Fruit fly (Drosophila melanogaster) whole organism, embryonic: ENCODE results near the gene Eip63E.

Source experiments
- BtbVII ChIP-seq: fragments of 200-800 bp; sonication (Bioruptor generic); optimal IDR thresholded peaks from 3 replicates; lab custom pipeline; 2017; ENCODE audit warnings: missing biosample characterization, mild to moderate bottlenecking, missing genetic modification characterization
- CG11560 ChIP-seq: fragments of 200-800 bp; sonication (Bioruptor generic); IDR thresholded peaks from 3 replicates; pipeline ENCODE4 v1.3.6; 2022; ENCODE audit warnings: missing biosample characterization, missing genetic modification characterization
- CG12071 ChIP-seq: fragments of 200-800 bp; sonication (Bioruptor generic); optimal IDR thresholded peaks from 3 replicates; lab custom pipeline; 2018; ENCODE audit warnings: missing biosample characterization, mild to moderate bottlenecking, missing genetic modification characterization
- CG13894 ChIP-seq: fragments of 200-800 bp; sonication (Bioruptor generic); optimal IDR thresholded peaks from 3 replicates; lab custom pipeline; 2018; ENCODE audit warnings: missing biosample characterization, mild to moderate bottlenecking, missing genetic modification characterization, moderate library complexity
- CG14667 ChIP-seq: fragments of 200-800 bp; sonication (Bioruptor generic); IDR thresholded peaks from 2 replicates; pipeline ENCODE4 v1.3.6; 2022; ENCODE audit warnings: missing biosample characterization, missing genetic modification characterization
- CG17359 ChIP-seq: fragments of 200-800 bp; sonication (Bioruptor generic); optimal IDR thresholded peaks from 3 replicates; lab custom pipeline; 2018; ENCODE audit warnings: missing biosample characterization, mild to moderate bottlenecking, missing genetic modification characterization, moderate library complexity
- CG18262 ChIP-seq: fragments of 200-800 bp; optimal IDR thresholded peaks from 3 replicates; lab custom pipeline; 2019; ENCODE audit warnings: missing biosample characterization, mild to moderate bottlenecking, missing genetic modification characterization, moderate library complexity
- CG18599 ChIP-seq: fragments of 200-800 bp; sonication (Bioruptor generic); optimal IDR thresholded peaks from 3 replicates; lab custom pipeline; 2017; ENCODE audit warnings: missing biosample characterization, missing genetic modification characterization, mild to moderate bottlenecking, moderate library complexity, missing genetic modification reagents
- CG2712 ChIP-seq: fragments of 200-800 bp; optimal IDR thresholded peaks from 3 replicates; lab custom pipeline; 2019; ENCODE audit warnings: missing biosample characterization, mild to moderate bottlenecking, missing genetic modification characterization, moderate library complexity
- CG30020 ChIP-seq: fragments of 200-800 bp; optimal IDR thresholded peaks from 2 replicates; lab custom pipeline; 2019; ENCODE audit warnings: missing biosample characterization, mild to moderate bottlenecking, missing genetic modification characterization, moderate library complexity
- CG3065 ChIP-seq: fragments of 200-800 bp; sonication (Bioruptor generic); optimal IDR thresholded peaks from 2 replicates; lab custom pipeline; 2016; ENCODE audit warnings: missing biosample characterization, missing genetic modification characterization
- CG32532 ChIP-seq: fragments of 200-800 bp; sonication (Bioruptor generic); IDR thresholded peaks from 2 replicates; pipeline ENCODE4 v1.3.6; 2022; ENCODE audit warnings: missing biosample characterization, missing genetic modification characterization
- CG34376 ChIP-seq: fragments of 200-800 bp; sonication (Bioruptor generic); optimal IDR thresholded peaks from 2 replicates; lab custom pipeline; 2018; ENCODE audit warnings: missing biosample characterization, mild to moderate bottlenecking, missing genetic modification characterization
- CG3726 ChIP-seq: fragments of 200-800 bp; sonication (Bioruptor generic); IDR thresholded peaks from 3 replicates; pipeline ENCODE4, ENCODE4 v1.3.6; 2022; ENCODE audit warnings: missing biosample characterization, missing genetic modification characterization
- CG4328 ChIP-seq: fragments of 200-800 bp; sonication (Bioruptor generic); optimal IDR thresholded peaks from 3 replicates; lab custom pipeline; 2017; ENCODE audit warnings: missing biosample characterization, missing genetic modification reagents, missing genetic modification characterization
- CG5953 ChIP-seq: fragments of 200-800 bp; sonication (Bioruptor generic); IDR thresholded peaks from 2 replicates; pipeline ENCODE4 v1.3.6; 2022; ENCODE audit warnings: missing biosample characterization, missing genetic modification characterization
- CG8478 ChIP-seq: fragments of >200 bp; optimal IDR thresholded peaks from 2 replicates; lab custom pipeline; 2018
- CkIIα-i1 ChIP-seq: fragments of 200-800 bp; sonication (Bioruptor generic); IDR thresholded peaks from 2 replicates; pipeline ENCODE4 v1.3.6; 2022; ENCODE audit warnings: missing biosample characterization, missing genetic modification characterization
- Dad ChIP-seq: fragments of 200-800 bp; sonication (Bioruptor generic); optimal IDR thresholded peaks from 3 replicates; lab custom pipeline; 2016; ENCODE audit warnings: missing biosample characterization, missing genetic modification characterization
- Eip74EF ChIP-seq, 2 experiments: fragments of 200-800 bp in 1 of 2; fragments of >200 bp in 1 of 2; sonication (Bioruptor generic) in 1 of 2; optimal IDR thresholded peaks; 2 replicates each; lab custom pipeline; 2017 to 2019; ENCODE audit warnings: missing biosample characterization in 2 of 2, missing genetic modification characterization in 2 of 2, mild to moderate bottlenecking in 1 of 2, moderate library complexity in 1 of 2
- Gug ChIP-seq: fragments of 200-800 bp; sonication (Bioruptor generic); IDR thresholded peaks from 4 replicates; pipeline ENCODE4 v1.3.6; 2022; ENCODE audit warnings: missing biosample characterization, missing genetic modification characterization
- HLH3B ChIP-seq: fragments of 200-800 bp; sonication (Bioruptor generic); IDR thresholded peaks from 2 replicates; pipeline ENCODE4 v1.3.6; 2022; ENCODE audit warnings: missing biosample characterization, missing genetic modification characterization
- Hsf ChIP-seq: fragments of 200-800 bp; sonication (Bioruptor generic); optimal IDR thresholded peaks from 3 replicates; lab custom pipeline; 2016; ENCODE audit warnings: missing biosample characterization, missing genetic modification characterization
- MESR4 ChIP-seq: fragments of 200-800 bp; sonication (Bioruptor generic); optimal IDR thresholded peaks from 2 replicates; lab custom pipeline; 2018; ENCODE audit warnings: missing biosample characterization, mild to moderate bottlenecking, missing genetic modification characterization, moderate library complexity
- Ravus ChIP-seq: fragments of 200-800 bp; sonication (Bioruptor generic); IDR thresholded peaks from 2 replicates; pipeline ENCODE4 v1.3.6; 2022; ENCODE audit warnings: missing biosample characterization, missing genetic modification characterization
- Sin3A ChIP-seq: fragments of >200 bp; optimal IDR thresholded peaks from 2 replicates; lab custom pipeline; 2018
- Tbp ChIP-seq: fragments of >200 bp; optimal IDR thresholded peaks from 2 replicates; lab custom pipeline; 2018; ENCODE audit warnings: missing biosample characterization, missing genetic modification characterization
- Xbp1 ChIP-seq: fragments of 200-800 bp; sonication (Bioruptor generic); optimal IDR thresholded peaks from 3 replicates; lab custom pipeline; 2016; ENCODE audit warnings: missing biosample characterization, mild to moderate bottlenecking, missing genetic modification characterization
- btn ChIP-seq: fragments of 200-800 bp; sonication (Bioruptor generic); optimal IDR thresholded peaks from 2 replicates; lab custom pipeline; 2016; ENCODE audit warnings: missing biosample characterization, missing genetic modification characterization
- ci ChIP-seq: fragments of 200-800 bp; sonication (Bioruptor generic); IDR thresholded peaks from 3 replicates; pipeline ENCODE4 v1.3.6; 2022; ENCODE audit warnings: missing biosample characterization, missing genetic modification characterization
- dimm ChIP-seq: fragments of 200-800 bp; sonication (Bioruptor generic); IDR thresholded peaks from 2 replicates; pipeline ENCODE4 v1.3.6; 2022; ENCODE audit warnings: missing biosample characterization, missing genetic modification characterization
- fd102C ChIP-seq: fragments of 200-800 bp; sonication (Bioruptor generic); optimal IDR thresholded peaks from 2 replicates; lab custom pipeline; 2018; ENCODE audit warnings: missing biosample characterization, mild to moderate bottlenecking, missing genetic modification characterization, moderate library complexity
- fd64A ChIP-seq: fragments of 200-800 bp; sonication (Bioruptor generic); optimal IDR thresholded peaks from 3 replicates; lab custom pipeline; 2018; ENCODE audit warnings: missing biosample characterization, mild to moderate bottlenecking, missing genetic modification characterization
- her ChIP-seq: fragments of 200-800 bp; sonication (Bioruptor generic); optimal IDR thresholded peaks from 2 replicates; lab custom pipeline; 2016; ENCODE audit warnings: missing biosample characterization, missing genetic modification characterization
- kay ChIP-seq: fragments of 200-800 bp; sonication (Bioruptor generic); optimal IDR thresholded peaks from 2 replicates; lab custom pipeline; 2016; ENCODE audit warnings: missing biosample characterization, missing genetic modification characterization
- luna ChIP-seq: fragments of 200-800 bp; sonication (Bioruptor generic); optimal IDR thresholded peaks from 2 replicates; lab custom pipeline; 2016; ENCODE audit warnings: missing biosample characterization, missing genetic modification characterization
- mld ChIP-seq: fragments of 200-800 bp; sonication (Bioruptor generic); IDR thresholded peaks from 3 replicates; pipeline ENCODE4 v1.3.6; 2022; ENCODE audit warnings: missing biosample characterization, missing genetic modification characterization; ENCODE audit not compliant: partially characterized antibody
- onecut ChIP-seq: fragments of 200-800 bp; sonication (Bioruptor generic); IDR thresholded peaks from 2 replicates; pipeline ENCODE4 v1.3.6; 2022; ENCODE audit warnings: missing biosample characterization, missing genetic modification characterization
- peb ChIP-seq: fragments of 200-800 bp; sonication (Bioruptor generic); IDR thresholded peaks from 2 replicates; pipeline ENCODE4 v1.3.6; 2022; ENCODE audit warnings: missing biosample characterization, missing genetic modification characterization
- pzg ChIP-seq: fragments of 200-800 bp; sonication (Bioruptor generic); optimal IDR thresholded peaks from 3 replicates; lab custom pipeline; 2018; ENCODE audit warnings: missing biosample characterization, mild to moderate bottlenecking, missing genetic modification characterization, moderate library complexity
- sens ChIP-seq: fragments of 200-800 bp; sonication (Bioruptor generic); peaks from one replicate; lab custom pipeline; 2016; ENCODE audit warnings: missing biosample characterization, missing genetic modification characterization
- sima ChIP-seq: fragments of 200-800 bp; sonication (Bioruptor generic); optimal IDR thresholded peaks from 2 replicates; lab custom pipeline; 2016; ENCODE audit warnings: missing biosample characterization, missing genetic modification characterization
- slbo ChIP-seq: fragments of 200-800 bp; sonication (Bioruptor generic); IDR thresholded peaks from 2 replicates; pipeline ENCODE4 v1.3.6; 2022; ENCODE audit warnings: missing biosample characterization, missing genetic modification characterization
- trh ChIP-seq: fragments of 200-800 bp; sonication (Bioruptor generic); optimal IDR thresholded peaks from 2 replicates; lab custom pipeline; 2016; ENCODE audit warnings: missing biosample characterization, missing genetic modification characterization
- ttk ChIP-seq: fragments of 200-800 bp; sonication (Bioruptor generic); IDR thresholded peaks from 2 replicates; pipeline ENCODE4 v2.1.2; 2022; ENCODE audit warnings: missing biosample characterization, missing genetic modification characterization
- unc-4 ChIP-seq: fragments of 200-800 bp; sonication (Bioruptor generic); IDR thresholded peaks from 2 replicates; pipeline ENCODE4 v1.3.6; 2022; ENCODE audit warnings: missing biosample characterization, missing genetic modification characterization; ENCODE audit not compliant: partially characterized antibody
- unpg ChIP-seq: fragments of 200-800 bp; sonication (Bioruptor generic); optimal IDR thresholded peaks from 3 replicates; lab custom pipeline; 2018; ENCODE audit warnings: missing biosample characterization, mild to moderate bottlenecking, missing genetic modification characterization, moderate library complexity
- vnd ChIP-seq: fragments of 200-800 bp; sonication (Bioruptor generic); IDR thresholded peaks from 3 replicates; pipeline ENCODE4 v1.3.6; 2022; ENCODE audit warnings: missing biosample characterization, missing genetic modification characterization; ENCODE audit not compliant: partially characterized antibody
- vvl ChIP-seq: fragments of 200-800 bp; sonication (Bioruptor generic); IDR thresholded peaks from 2 replicates; pipeline ENCODE4 v1.3.6; 2022; ENCODE audit warnings: missing biosample characterization, missing genetic modification characterization
- wek ChIP-seq: fragments of 200-800 bp; sonication (Bioruptor generic); optimal IDR thresholded peaks from 3 replicates; lab custom pipeline; 2018; ENCODE audit warnings: missing biosample characterization, mild to moderate bottlenecking, missing genetic modification characterization, moderate library complexity
- zen2 ChIP-seq: fragments of 200-800 bp; sonication (Bioruptor generic); IDR thresholded peaks from 3 replicates; pipeline ENCODE4 v1.3.6; 2022; ENCODE audit warnings: missing biosample characterization, missing genetic modification characterization; ENCODE audit not compliant: partially characterized antibody
- zfh1 ChIP-seq: fragments of 200-800 bp; sonication (Bioruptor generic); IDR thresholded peaks from 3 replicates; pipeline ENCODE4 v1.3.6; 2022; ENCODE audit warnings: missing biosample characterization, missing genetic modification characterization

Eip63E gene

DNA sequence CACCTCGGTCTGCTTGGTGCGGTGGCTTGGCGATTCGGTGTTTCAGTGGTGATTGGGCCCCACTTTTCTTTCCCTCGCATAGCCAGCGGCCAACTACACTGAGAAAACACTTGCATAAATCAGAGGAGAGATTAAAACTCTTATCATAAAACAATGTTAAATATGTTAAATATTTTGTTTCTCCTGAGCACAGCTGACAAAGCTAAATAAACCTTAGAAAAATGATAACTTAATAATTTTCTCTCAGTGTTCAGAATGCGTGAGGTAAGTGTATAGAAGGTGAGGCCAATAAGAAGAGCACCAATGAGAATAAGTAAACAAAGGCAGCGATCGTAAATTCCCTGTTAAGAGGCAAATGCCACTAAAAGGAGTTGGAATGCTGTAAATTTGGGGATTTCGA is 101.7 kb downstream of the Eip63E start (continued):
- TF ChIP-seq zen2 (GFP tag; lab: Robert Waterston, UW), result no peak
- no peak for TF ChIP-seq unc-4 (GFP tag; lab: Robert Waterston, UW)
- TF ChIP-seq Dad (GFP tag; lab: Kevin White, UChicago), result peak; percentile 46
- no peak for TF ChIP-seq CG34376 (GFP tag; lab: Kevin White, UChicago)
- TF ChIP-seq ci (GFP tag; lab: Robert Waterston, UW), result peak; percentile 87
- TF ChIP-seq mld (GFP tag; lab: Robert Waterston, UW), result no peak
- peak; percentile 11 for TF ChIP-seq MESR4
- TF ChIP-seq CkIIα-i1, result no peak
- TF ChIP-seq trh (GFP tag; lab: Kevin White, UChicago), result peak; percentile 61
- TF ChIP-seq CG32532 (GFP tag; lab: Robert Waterston, UW), result peak; percentile 49; the same call in 1 of the 2 replicates
- TF ChIP-seq CG3726 (GFP tag; lab: Robert Waterston, UW), result peak; percentile 82; the same call in 2 of the 3 replicates
- TF ChIP-seq dimm (GFP tag; lab: Robert Waterston, UW), result peak; percentile 71
- peak; percentile 56 for TF ChIP-seq her (GFP tag; lab: Kevin White, UChicago)
- TF ChIP-seq CG17359 (tag; lab: Kevin White, UChicago), result peak; percentile 70
- no peak for TF ChIP-seq CG8478 (lab: Kevin White, UChicago)
- no peak for TF ChIP-seq vnd
- peak; percentile 60; the same call in 3 of the 4 replicates for TF ChIP-seq Gug (GFP tag; lab: Robert Waterston, UW)
- TF ChIP-seq CG2712 (tag; lab: Kevin White, UChicago), result peak; percentile 94
- no peak for TF ChIP-seq Tbp (GFP tag; lab: Kevin White, UChicago)
- TF ChIP-seq CG5953, result no peak
- TF ChIP-seq wek (GFP tag; lab: Kevin White, UChicago), result no peak
- TF ChIP-seq fd64A, result no peak
- peak; percentile 75 for TF ChIP-seq ttk (GFP tag; lab: Robert Waterston, UW)
- peak; percentile 71; the same call in 1 of the 2 replicates for TF ChIP-seq slbo
- TF ChIP-seq CG18262 (tag; lab: Kevin White, UChicago), result peak; percentile 91
- peak; percentile 65 for TF ChIP-seq CG14667
- TF ChIP-seq CG11560 (tag; lab: Robert Waterston, UW), result peak; percentile 63; the same call in 1 of the 3 replicates
- TF ChIP-seq btn, result peak; percentile 59
- TF ChIP-seq Xbp1 (GFP tag; lab: Kevin White, UChicago), result peak; percentile 80
- TF ChIP-seq sens (GFP tag; lab: Kevin White, UChicago), result peak; percentile 98
- TF ChIP-seq onecut (GFP tag; lab: Robert Waterston, UW), result peak; percentile 77
- TF ChIP-seq BtbVII (GFP tag; lab: Kevin White, UChicago), result no peak
- peak; percentile 86 for TF ChIP-seq unpg (GFP tag; lab: Kevin White, UChicago)
- TF ChIP-seq CG13894 (tag; lab: Kevin White, UChicago), result no peak
- peak in 1 of 2 experiments; percentile 48 for TF ChIP-seq Eip74EF (GFP tag; optimal IDR thresholded peaks at IDR 0.05; lab: Kevin White, UChicago)
- peak; percentile 8 for TF ChIP-seq CG12071 (GFP tag; lab: Kevin White, UChicago)
- peak; percentile 60 for TF ChIP-seq fd102C
- TF ChIP-seq kay (GFP tag; lab: Kevin White, UChicago), result peak; percentile 49
- TF ChIP-seq CG18599 (GFP tag; lab: Kevin White, UChicago), result peak; percentile 61
- no peak for TF ChIP-seq pzg (GFP tag; lab: Kevin White, UChicago)
- peak; percentile 74 for TF ChIP-seq HLH3B (GFP tag; lab: Robert Waterston, UW)
- TF ChIP-seq CG4328 (GFP tag; lab: Kevin White, UChicago), result no peak
- no peak for TF ChIP-seq luna
- TF ChIP-seq vvl (GFP tag; lab: Robert Waterston, UW), result peak; percentile 93
- no peak for TF ChIP-seq sima (GFP tag; lab: Kevin White, UChicago)
- peak; percentile 80 for TF ChIP-seq peb (GFP tag; lab: Robert Waterston, UW)
- TF ChIP-seq CG30020 (tag; lab: Kevin White, UChicago), result peak; percentile 45
- no peak for TF ChIP-seq Sin3A (lab: Kevin White, UChicago)
- peak; percentile 86 for TF ChIP-seq Hsf (GFP tag; lab: Kevin White, UChicago)
- peak; percentile 61 for TF ChIP-seq CG3065 (GFP tag; lab: Kevin White, UChicago)
- TF ChIP-seq zfh1 (GFP tag; lab: Robert Waterston, UW), result peak; percentile 94
- no peak; the same call in 1 of the 2 replicates for TF ChIP-seq Ravus (GFP tag; lab: Robert Waterston, UW)
